Fruit fly (Drosophila melanogaster) whole organism, embryonic: Measurements from ENCODE around the gene Hmbs.
A peak's percentile ranks its signal among the peaks of the same experiment; 100 is the strongest.

Experiments used
- Adf1 ChIP-seq: fragments of 200-800 bp; sonication (Bioruptor generic); IDR thresholded peaks from 2 replicates; pipeline ENCODE4 v1.3.6; 2022; ENCODE audit warnings: missing biosample characterization, missing genetic modification characterization
- Bgb ChIP-seq: fragments of 200-800 bp; sonication (Bioruptor generic); IDR thresholded peaks from 2 replicates; pipeline ENCODE4 v1.3.6; 2022; ENCODE audit warnings: missing biosample characterization, missing genetic modification characterization; ENCODE audit not compliant: partially characterized antibody
- CG10543 ChIP-seq: fragments of 200-800 bp; sonication (Bioruptor generic); optimal IDR thresholded peaks from 3 replicates; lab custom pipeline; 2017; ENCODE audit warnings: missing biosample characterization, mild to moderate bottlenecking, missing genetic modification characterization, moderate library complexity
- CG11093 ChIP-seq: fragments of 200-800 bp; sonication (Bioruptor generic); IDR thresholded peaks from 3 replicates; pipeline ENCODE4 v1.3.6; 2022; ENCODE audit warnings: missing biosample characterization, missing genetic modification characterization
- CG12071 ChIP-seq: fragments of 200-800 bp; sonication (Bioruptor generic); optimal IDR thresholded peaks from 3 replicates; lab custom pipeline; 2018; ENCODE audit warnings: missing biosample characterization, mild to moderate bottlenecking, missing genetic modification characterization
- CG12769 ChIP-seq: fragments of 200-800 bp; sonication (Bioruptor generic); optimal IDR thresholded peaks from 2 replicates; lab custom pipeline; 2019; ENCODE audit warnings: missing biosample characterization, mild to moderate bottlenecking, missing genetic modification characterization, moderate library complexity
- CG12942 ChIP-seq: fragments of 200-800 bp; sonication (Bioruptor generic); optimal IDR thresholded peaks from 3 replicates; lab custom pipeline; 2016; ENCODE audit warnings: missing biosample characterization, missing genetic modification characterization
- CG14710 ChIP-seq: fragments of 200-800 bp; sonication (Bioruptor generic); optimal IDR thresholded peaks from 3 replicates; lab custom pipeline; 2019; ENCODE audit warnings: missing biosample characterization, mild to moderate bottlenecking, missing genetic modification characterization, moderate library complexity
- CG1832 ChIP-seq: fragments of 200-800 bp; sonication (Bioruptor generic); optimal IDR thresholded peaks from 2 replicates; lab custom pipeline; 2017; ENCODE audit warnings: missing biosample characterization, mild to moderate bottlenecking, missing genetic modification characterization, inconsistent platforms
- CG2120 ChIP-seq: fragments of 200-800 bp; sonication (Bioruptor generic); optimal IDR thresholded peaks from 3 replicates; lab custom pipeline; 2016; ENCODE audit warnings: missing biosample characterization, missing genetic modification characterization
- CG3281 ChIP-seq: fragments of 200-800 bp; sonication (Bioruptor generic); optimal IDR thresholded peaks from 3 replicates; lab custom pipeline; 2017; ENCODE audit warnings: missing biosample characterization, mild to moderate bottlenecking, missing genetic modification characterization
- CG3726 ChIP-seq: fragments of 200-800 bp; sonication (Bioruptor generic); IDR thresholded peaks from 3 replicates; pipeline ENCODE4, ENCODE4 v1.3.6; 2022; ENCODE audit warnings: missing biosample characterization, missing genetic modification characterization
- CG43689 ChIP-seq: fragments of 200-800 bp; sonication (Bioruptor generic); IDR thresholded peaks from 2 replicates; pipeline ENCODE4 v1.3.6; 2022; ENCODE audit warnings: missing biosample characterization, missing genetic modification characterization
- CG6654 ChIP-seq: fragments of 200-800 bp; sonication (Bioruptor generic); optimal IDR thresholded peaks from 2 replicates; lab custom pipeline; 2017; ENCODE audit warnings: missing biosample characterization, mild to moderate bottlenecking, missing genetic modification characterization
- CG7357 ChIP-seq: fragments of 200-800 bp; sonication (Bioruptor generic); IDR thresholded peaks from 3 replicates; pipeline ENCODE4 v1.3.6; 2022; ENCODE audit warnings: missing biosample characterization, missing genetic modification characterization
- CG7556 ChIP-seq: fragments of 200-800 bp; sonication (Bioruptor generic); optimal IDR thresholded peaks from 2 replicates; lab custom pipeline; 2017; ENCODE audit warnings: missing biosample characterization, mild to moderate bottlenecking, missing genetic modification characterization
- CG8089 ChIP-seq: fragments of 200-800 bp; sonication (Bioruptor generic); optimal IDR thresholded peaks from 3 replicates; lab custom pipeline; 2016; ENCODE audit warnings: missing biosample characterization, missing genetic modification characterization
- CG8388 ChIP-seq: fragments of 200-800 bp; sonication (Bioruptor generic); optimal IDR thresholded peaks from 2 replicates; lab custom pipeline; 2019; ENCODE audit warnings: missing biosample characterization, mild to moderate bottlenecking, missing genetic modification characterization, moderate library complexity
- CG8478 ChIP-seq: fragments of >200 bp; optimal IDR thresholded peaks from 2 replicates; lab custom pipeline; 2018
- CG8944 ChIP-seq: fragments of 200-800 bp; sonication (Bioruptor generic); optimal IDR thresholded peaks from 3 replicates; lab custom pipeline; 2016; ENCODE audit warnings: missing biosample characterization, missing genetic modification characterization
- D19B ChIP-seq: fragments of 200-800 bp; sonication (Bioruptor generic); optimal IDR thresholded peaks from 2 replicates; lab custom pipeline; 2017; ENCODE audit warnings: missing biosample characterization, mild to moderate bottlenecking, missing genetic modification characterization
- Dp ChIP-seq: fragments of 200-800 bp; sonication (Bioruptor generic); optimal IDR thresholded peaks from 2 replicates; lab custom pipeline; 2018; ENCODE audit warnings: missing biosample characterization, mild to moderate bottlenecking, missing genetic modification characterization, moderate library complexity
- Ets97D ChIP-seq: fragments of 200-800 bp; sonication (Bioruptor generic); optimal IDR thresholded peaks from 3 replicates; lab custom pipeline; 2016; ENCODE audit warnings: missing biosample characterization, missing genetic modification characterization
- Hr39 ChIP-seq: fragments of >200 bp; optimal IDR thresholded peaks from 2 replicates; lab custom pipeline; 2017
- Neu2 ChIP-seq: fragments of 200-800 bp; sonication (Bioruptor generic); optimal IDR thresholded peaks from 3 replicates; lab custom pipeline; 2016; ENCODE audit warnings: missing biosample characterization, missing genetic modification characterization, borderline replicate concordance
- Nf-YC ChIP-seq: fragments of 200-800 bp; optimal IDR thresholded peaks from 3 replicates; lab custom pipeline; 2019; ENCODE audit warnings: missing biosample characterization, mild to moderate bottlenecking, missing genetic modification characterization, moderate library complexity
- Oli ChIP-seq: fragments of 200-800 bp; sonication (Bioruptor generic); optimal IDR thresholded peaks from 2 replicates; lab custom pipeline; 2018; ENCODE audit warnings: missing biosample characterization, mild to moderate bottlenecking, missing genetic modification characterization, moderate library complexity
- Optix ChIP-seq: fragments of 200-800 bp; sonication (Bioruptor generic); IDR thresholded peaks from 3 replicates; pipeline ENCODE4 v1.3.6; 2022; ENCODE audit warnings: missing biosample characterization, missing genetic modification characterization
- Sry-δ ChIP-seq: fragments of 200-800 bp; sonication (Bioruptor generic); optimal IDR thresholded peaks from 2 replicates; lab custom pipeline; 2016; ENCODE audit warnings: missing biosample characterization, missing genetic modification characterization
- Stat92E ChIP-seq, 3 experiments: fragments of >200 bp in 2 of 3; fragments of 200-800 bp in 1 of 3; sonication (Bioruptor generic) in 1 of 3; optimal IDR thresholded peaks; 2 replicates each; lab custom pipeline; 2017 to 2019; ENCODE audit warnings: missing biosample characterization in 3 of 3, missing genetic modification characterization in 3 of 3, mild to moderate bottlenecking in 1 of 3, moderate library complexity in 1 of 3
- Taf1 ChIP-seq: fragments of 200-800 bp; sonication (Bioruptor generic); IDR thresholded peaks from 2 replicates; pipeline ENCODE4 v1.3.6; 2022; ENCODE audit warnings: missing biosample characterization, missing genetic modification characterization
- Trl ChIP-seq, 3 experiments: fragments of >200 bp in 2 of 3; fragments of 200-800 bp in 1 of 3; sonication (Bioruptor generic) in 1 of 3; optimal IDR thresholded peaks; 2 replicates in 1 of 3; 3 replicates in 2 of 3; lab custom pipeline; 2016 to 2017; ENCODE audit warnings: missing biosample characterization in 1 of 3, missing genetic modification characterization in 1 of 3
- ab ChIP-seq: fragments of 200-800 bp; sonication (Bioruptor generic); optimal IDR thresholded peaks from 2 replicates; lab custom pipeline; 2016; ENCODE audit warnings: missing biosample characterization, missing genetic modification characterization
- dan ChIP-seq: fragments of 200-800 bp; sonication (Bioruptor generic); IDR thresholded peaks from 2 replicates; pipeline ENCODE4 v1.3.6; 2022; ENCODE audit warnings: missing biosample characterization, missing genetic modification characterization
- dpn ChIP-seq, 2 experiments: fragments of 200-800 bp; sonication (Bioruptor generic); optimal IDR thresholded peaks; 3 replicates each; lab custom pipeline; 2016; ENCODE audit warnings: missing biosample characterization in 2 of 2, missing genetic modification characterization in 2 of 2
- gcm2 ChIP-seq: fragments of 200-800 bp; sonication (Bioruptor generic); optimal IDR thresholded peaks from 2 replicates; lab custom pipeline; 2016; ENCODE audit warnings: missing biosample characterization, missing genetic modification characterization
- grn ChIP-seq: fragments of 200-800 bp; sonication (Bioruptor generic); optimal IDR thresholded peaks from 3 replicates; lab custom pipeline; 2017; ENCODE audit warnings: missing biosample characterization, missing genetic modification characterization
- h ChIP-seq: fragments of >200 bp; optimal IDR thresholded peaks from 2 replicates; lab custom pipeline; 2017
- lov ChIP-seq, 2 experiments: fragments of 200-800 bp in 1 of 2; fragments of >200 bp in 1 of 2; sonication (Bioruptor generic) in 1 of 2; IDR thresholded peaks in 1 of 2; optimal IDR thresholded peaks in 1 of 2; 2 replicates in 1 of 2; 3 replicates in 1 of 2; pipeline versions ENCODE4 v1.3.6 to Lab custom; 2017 to 2022; ENCODE audit warnings: missing biosample characterization in 1 of 2, missing genetic modification characterization in 1 of 2
- nmo ChIP-seq: fragments of 200-800 bp; sonication (Bioruptor generic); optimal IDR thresholded peaks from 2 replicates; lab custom pipeline; 2018; ENCODE audit warnings: missing biosample characterization, mild to moderate bottlenecking, missing genetic modification characterization, moderate library complexity
- odd ChIP-seq: fragments of 200-800 bp; sonication (Bioruptor generic); optimal IDR thresholded peaks from 2 replicates; lab custom pipeline; 2017; ENCODE audit warnings: missing biosample characterization, mild to moderate bottlenecking, missing genetic modification characterization
- onecut ChIP-seq: fragments of 200-800 bp; sonication (Bioruptor generic); IDR thresholded peaks from 2 replicates; pipeline ENCODE4 v1.3.6; 2022; ENCODE audit warnings: missing biosample characterization, missing genetic modification characterization
- sc ChIP-seq, 3 experiments: fragments of >200 bp in 2 of 3; fragments of 200-800 bp in 1 of 3; sonication (Bioruptor generic) in 1 of 3; optimal IDR thresholded peaks; 2 replicates in 2 of 3; 3 replicates in 1 of 3; lab custom pipeline; 2017; ENCODE audit warnings: mild to moderate bottlenecking in 1 of 3, missing biosample characterization in 1 of 3, missing genetic modification characterization in 1 of 3, missing genetic modification reagents in 1 of 3
- scrt ChIP-seq: fragments of 200-800 bp; sonication (Bioruptor generic); optimal IDR thresholded peaks from 2 replicates; lab custom pipeline; 2018; ENCODE audit warnings: missing biosample characterization, mild to moderate bottlenecking, missing genetic modification characterization, moderate library complexity
- sna ChIP-seq: fragments of 200-800 bp; sonication (Bioruptor generic); IDR thresholded peaks from 2 replicates; pipeline ENCODE4 v1.3.6; 2022; ENCODE audit warnings: missing biosample characterization, missing genetic modification characterization; ENCODE audit not compliant: partially characterized antibody
- tx ChIP-seq: fragments of 200-800 bp; sonication (Bioruptor generic); optimal IDR thresholded peaks from 2 replicates; lab custom pipeline; 2016; ENCODE audit warnings: missing biosample characterization, missing genetic modification characterization
- wdn ChIP-seq: fragments of 200-800 bp; sonication (Bioruptor generic); IDR thresholded peaks from 2 replicates; pipeline ENCODE4 v1.3.6; 2022; ENCODE audit warnings: missing biosample characterization, missing genetic modification characterization
- zf30C ChIP-seq: fragments of 200-800 bp; sonication (Bioruptor generic); optimal IDR thresholded peaks from 3 replicates; lab custom pipeline; 2018; ENCODE audit warnings: missing biosample characterization, mild to moderate bottlenecking, missing genetic modification characterization

Hmbs gene

DNA sequence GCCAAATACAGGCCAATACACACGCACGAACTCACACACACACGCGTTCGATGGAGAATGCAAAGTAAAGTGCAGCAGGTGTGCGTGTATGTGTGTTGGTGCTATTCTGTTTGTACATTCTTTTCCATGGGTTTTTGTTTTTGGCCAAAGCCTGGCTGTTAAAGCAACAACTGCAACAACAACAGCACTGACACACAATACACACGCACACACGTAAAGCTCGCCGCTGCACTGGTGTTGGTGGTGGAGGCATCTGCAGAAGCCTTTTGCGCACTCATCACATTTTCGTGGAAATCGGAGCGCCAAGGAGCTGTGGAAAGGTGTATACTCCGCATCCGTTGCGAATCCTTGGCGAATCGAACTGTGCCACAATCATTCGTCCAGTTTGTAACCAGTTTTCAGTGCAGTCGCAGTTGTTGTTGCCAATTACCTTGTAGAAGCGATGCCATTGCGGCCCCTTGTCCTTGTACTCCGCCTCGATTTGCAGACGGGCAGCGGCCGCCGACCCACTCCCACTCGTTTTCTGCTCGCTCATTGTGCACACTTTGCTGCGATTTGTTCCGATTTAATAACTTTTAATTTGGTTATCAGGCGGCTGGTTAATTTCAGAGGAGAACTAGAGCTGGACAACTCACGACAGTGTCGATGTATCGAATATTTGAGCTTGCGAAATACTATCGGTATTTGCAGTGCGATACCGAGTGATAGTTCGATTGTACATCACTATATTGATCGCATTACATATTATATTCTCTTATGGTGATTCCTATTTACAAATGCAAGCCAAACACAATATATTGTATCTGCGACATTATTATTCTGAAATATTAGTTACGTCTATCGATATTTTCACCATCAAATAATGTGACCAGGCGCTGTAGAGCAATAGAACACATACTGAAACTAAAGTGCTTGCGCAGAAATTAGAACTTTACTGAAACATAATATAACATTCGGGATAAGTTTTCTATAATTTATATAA, 15.5 kb downstream of the Hmbs start (continued):
- TF ChIP-seq Nf-YC (peak; percentile 41), Oli (tag; lab: Kevin White, UChicago) (peak; percentile 0), Sry-δ (GFP tag; lab: Kevin White, UChicago) (peak; percentile 98), CG43689 (no peak), CG10543 (peak; percentile 29), dpn (GFP tag; optimal IDR thresholded peaks at IDR 0.05; lab: Kevin White, UChicago) (peak; percentile 23 to 51), Dp (GFP tag; lab: Kevin White, UChicago) (peak; percentile 32), sc (optimal IDR thresholded peaks at IDR 0.05; lab: Kevin White, UChicago) (no peak), sc (GFP tag; optimal IDR thresholded peaks at IDR 0.05; lab: Kevin White, UChicago) (no peak), gcm2 (no peak), h (lab: Kevin White, UChicago) (no peak), onecut (GFP tag; lab: Robert Waterston, UW) (no peak), D19B (GFP tag; lab: Kevin White, UChicago) (no peak), Ets97D (peak; percentile 42), CG7357 (GFP tag; lab: Robert Waterston, UW) (no peak), CG11093 (GFP tag; lab: Robert Waterston, UW) (no peak), CG14710 (tag; lab: Kevin White, UChicago) (peak; percentile 57), CG1832 (GFP tag; lab: Kevin White, UChicago) (no peak), CG8388 (GFP tag; lab: Kevin White, UChicago) (no peak), Trl (optimal IDR thresholded peaks at IDR 0.05; lab: Kevin White, UChicago) (no peak), Trl (GFP tag; optimal IDR thresholded peaks at IDR 0.05; lab: Kevin White, UChicago) (peak; percentile 6), Neu2 (no peak), Hr39 (lab: Kevin White, UChicago) (no peak), CG3726 (no peak), Stat92E (GFP tag; optimal IDR thresholded peaks at IDR 0.05; lab: Kevin White, UChicago) (no peak), Adf1 (GFP tag; lab: Robert Waterston, UW) (no peak), CG2120 (GFP tag; lab: Kevin White, UChicago) (peak; percentile 61), Taf1 (GFP tag; lab: Robert Waterston, UW) (no peak), CG3281 (GFP tag; lab: Kevin White, UChicago) (peak; percentile 4), CG6654 (GFP tag; lab: Kevin White, UChicago) (no peak), CG8478 (peak; percentile 94), nmo (GFP tag; lab: Kevin White, UChicago) (peak; percentile 61), CG8089 (GFP tag; lab: Kevin White, UChicago) (no peak), CG7556 (GFP tag; lab: Kevin White, UChicago) (no peak), Bgb (GFP tag; lab: Robert Waterston, UW) (peak; percentile 98), CG12769 (tag; lab: Kevin White, UChicago) (peak; percentile 13), odd (GFP tag; lab: Kevin White, UChicago) (no peak), wdn (GFP tag; lab: Robert Waterston, UW) (no peak), sna (GFP tag; lab: Robert Waterston, UW) (peak; percentile 97), tx (GFP tag; lab: Kevin White, UChicago) (peak; percentile 34), scrt (peak; percentile 15), lov (optimal IDR thresholded peaks at IDR 0.05; lab: Kevin White, UChicago) (no peak), lov (GFP tag; IDR thresholded peaks at IDR 0.05; lab: Robert Waterston, UW) (no peak), zf30C (GFP tag; lab: Kevin White, UChicago) (no peak), grn (no peak), dan (no peak), Optix (GFP tag; lab: Robert Waterston, UW) (no peak), ab (GFP tag; lab: Kevin White, UChicago) (no peak), CG12071 (GFP tag; lab: Kevin White, UChicago) (no peak), CG12942 (GFP tag; lab: Kevin White, UChicago) (peak; percentile 2), CG8944 (GFP tag; lab: Kevin White, UChicago) (peak; percentile 33)
